Worm (Caenorhabditis elegans) whole organism, L3 larva: ENCODE data around the gene ZK563.2.

ENCODE experiments used
- aly-2 ChIP-seq: fragments of 150-350 bp; optimal IDR thresholded peaks from 2 replicates; lab custom pipeline; 2014; ENCODE audit warnings: missing biosample characterization, missing genetic modification characterization
- nhr-11 ChIP-seq: fragments of 150-350 bp; optimal IDR thresholded peaks from 2 replicates; lab custom pipeline; 2014; ENCODE audit warnings: missing biosample characterization, missing genetic modification characterization
- pha-4 ChIP-seq: fragments of 150-350 bp; optimal IDR thresholded peaks from 2 replicates; lab custom pipeline; 2014; ENCODE audit warnings: missing biosample characterization, missing genetic modification reagents, missing genetic modification characterization
- snpc-4 ChIP-seq: fragments of 150-350 bp; optimal IDR thresholded peaks from 2 replicates; lab custom pipeline; 2014; ENCODE audit warnings: missing biosample characterization, missing genetic modification characterization
- unc-62 ChIP-seq: fragments of 150-350 bp; sonication (generic microtip); optimal IDR thresholded peaks from 4 replicates; lab custom pipeline; 2014; ENCODE audit warnings: missing biosample characterization, missing genetic modification reagents, missing genetic modification characterization

- TF ChIP-seq snpc-4 (tag; lab: Kevin White, UChicago) (no peak), pha-4 (no peak), aly-2 (tag; lab: Kevin White, UChicago) (no peak), nhr-11 (tag; lab: Kevin White, UChicago) (no peak), unc-62 (GFP tag; lab: Kevin White, UChicago) (no peak)
Observed at ce11 chrX:3369442-3369841, 683 bp downstream of the ZK563.2 start.
